Fruit fly (Drosophila melanogaster): ENCODE data around the gene Mgat4a.

DNA sequence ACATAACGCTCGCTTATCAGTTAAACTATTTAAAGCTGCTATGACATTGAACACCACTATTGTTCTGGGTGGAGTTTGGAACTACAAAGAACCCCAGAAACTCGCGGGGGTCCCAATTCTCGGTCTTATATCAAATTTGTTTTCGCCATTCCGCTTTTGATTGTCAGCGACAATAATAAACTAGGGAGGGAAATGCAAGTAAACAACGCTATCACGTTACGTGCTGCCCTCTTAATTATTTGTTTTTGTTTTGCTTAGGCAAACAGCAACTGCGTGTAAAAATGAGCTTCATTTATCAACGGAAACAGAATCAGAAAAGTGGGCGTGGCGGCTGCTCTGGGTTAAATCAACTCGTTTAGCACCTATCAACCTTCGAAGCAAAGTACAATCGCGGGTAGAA lies 18.4 kb downstream of the Mgat4a start:
- TF ChIP-seq CG8478 (optimal IDR thresholded peaks at IDR 0.05): no peak
- no peak for TF ChIP-seq Dll (optimal IDR thresholded peaks at IDR 0.05)
- no peak for TF ChIP-seq psq (optimal IDR thresholded peaks at IDR 0.05)
- TF ChIP-seq pan (optimal IDR thresholded peaks at IDR 0.05): no peak
- TF ChIP-seq usp (GFP tag; optimal IDR thresholded peaks at IDR 0.05): no peak

Measured in whole organism.